Worm (Caenorhabditis elegans): Measurements from ENCODE around the gene sri-4.
A peak's percentile ranks its signal among the peaks of the same experiment; 100 is the strongest.

sri-4 gene

DNA sequence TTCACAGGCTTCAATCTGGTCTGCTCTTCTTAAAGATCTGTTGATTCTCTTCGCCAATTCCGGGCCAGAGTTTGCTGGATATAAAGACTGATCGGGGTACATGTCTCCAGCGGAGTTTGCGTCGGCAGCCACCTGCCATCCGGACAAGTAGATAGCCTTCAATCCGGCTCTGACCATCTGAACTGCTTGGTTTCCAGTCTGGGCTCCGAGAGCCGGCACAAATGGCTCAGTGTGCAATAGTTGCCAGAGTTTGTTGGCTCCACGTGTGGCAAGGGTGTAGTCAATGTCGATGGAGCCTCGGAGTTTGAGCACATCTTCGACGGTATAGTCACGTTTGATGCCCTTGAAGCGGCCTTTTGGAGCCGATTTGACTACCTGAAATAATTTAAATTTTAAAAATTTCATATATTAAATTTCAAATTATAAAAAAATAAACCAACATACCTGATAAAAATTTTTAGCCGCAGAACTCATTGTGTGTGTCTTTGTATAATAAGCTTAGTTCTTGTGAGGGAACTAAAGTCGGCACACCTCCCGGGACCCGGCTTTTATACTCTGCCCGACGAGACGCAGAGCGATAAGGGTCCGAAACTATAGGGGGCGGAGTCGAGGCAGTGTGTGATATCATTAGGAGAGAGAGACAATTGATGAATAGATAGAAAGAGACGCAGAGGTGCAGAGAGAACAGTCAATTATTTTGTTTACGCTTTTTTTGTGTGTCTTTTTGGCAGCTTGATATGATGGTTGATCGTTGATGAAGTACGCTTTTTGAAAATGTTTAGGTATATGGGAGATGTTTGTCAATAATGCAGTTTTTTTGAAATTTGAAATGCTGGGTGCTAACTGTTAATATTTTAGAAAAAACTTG lies 20.4 kb upstream of the sri-4 start, which contains the start of the genes icl-1 and srh-2 (continued):
- TF ChIP-seq efl-3 (GFP tag; optimal IDR thresholded peaks at IDR 0.05) (no peak), pax-3 (tag; optimal IDR thresholded peaks at IDR 0.05) (no peak), F16B12.6 (tag; optimal IDR thresholded peaks at IDR 0.05) (no peak), mdl-1 (tag; optimal IDR thresholded peaks at IDR 0.05) (peak in 1 of 2 experiments; percentile 85), tlp-1 (tag; optimal IDR thresholded peaks at IDR 0.05) (no peak), aly-2 (tag; optimal IDR thresholded peaks at IDR 0.05) (no peak), dpl-1 (GFP tag; optimal IDR thresholded peaks at IDR 0.05) (peak in 2 of 3 experiments; percentile 19 to 26), fkh-10 (GFP tag; optimal IDR thresholded peaks at IDR 0.05) (no peak), nhr-20 (tag; optimal IDR thresholded peaks at IDR 0.05) (peak; percentile 85), nhr-90 (tag; optimal IDR thresholded peaks at IDR 0.05; ENCODE audit: poor library complexity) (peak; percentile 76), nhr-28 (tag; optimal IDR thresholded peaks at IDR 0.05) (no peak), lin-39 (tag; optimal IDR thresholded peaks at IDR 0.05) (peak; percentile 46), pag-3 (tag; optimal IDR thresholded peaks at IDR 0.05; ENCODE audit: borderline replicate concordance, insufficient read depth) (peak; percentile 41)

DNA sequence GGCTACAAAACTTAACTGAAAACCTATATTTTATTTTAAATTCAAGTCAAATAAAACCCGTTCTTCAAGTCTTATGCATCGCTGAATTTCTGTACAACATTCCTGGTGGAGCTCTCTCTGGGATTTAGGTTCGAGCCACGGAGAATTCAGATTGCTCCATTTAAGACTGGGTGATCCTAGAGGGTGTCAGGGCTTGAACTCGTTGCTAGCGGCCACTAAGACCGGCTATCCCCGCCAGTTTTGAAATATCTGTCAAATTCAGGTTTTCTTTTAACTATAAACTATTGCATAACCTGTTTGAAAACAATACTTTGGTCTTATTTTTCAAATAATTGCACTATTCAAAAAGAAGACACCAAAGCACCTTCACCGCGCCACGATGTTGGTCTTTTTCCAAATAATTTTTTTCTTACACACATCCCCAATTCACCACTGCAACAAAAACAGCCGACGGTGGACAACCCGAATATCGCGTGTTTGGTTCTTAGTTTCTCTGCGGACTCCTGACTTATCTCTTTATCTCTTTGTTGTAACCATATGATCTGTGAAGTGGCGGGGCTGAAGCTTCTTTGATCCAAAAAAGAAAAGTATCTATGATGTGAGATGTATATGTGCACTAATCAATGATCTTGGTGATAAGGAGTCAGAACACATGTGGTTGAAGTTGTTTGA lies 19.2 kb upstream of the sri-4 start:
- TF ChIP-seq lin-13 (GFP tag; optimal IDR thresholded peaks at IDR 0.05) (no peak), hlh-17 (GFP tag; optimal IDR thresholded peaks at IDR 0.05; ENCODE audit: borderline replicate concordance) (no peak), egl-13 (tag; optimal IDR thresholded peaks at IDR 0.05) (no peak), sptf-1 (tag; optimal IDR thresholded peaks at IDR 0.05) (no peak), nhr-28 (tag; optimal IDR thresholded peaks at IDR 0.05) (no peak), jun-1 (tag; optimal IDR thresholded peaks at IDR 0.05) (no peak), lin-15B (tag; optimal IDR thresholded peaks at IDR 0.05) (no peak), zip-4 (GFP tag; optimal IDR thresholded peaks at IDR 0.05) (no peak), grh-1 (GFP tag; IDR thresholded peaks at IDR 0.05) (peak; percentile 30; the same call in 1 of the 2 replicates), nhr-11 (tag; optimal IDR thresholded peaks at IDR 0.05) (no peak), zag-1 (tag; optimal IDR thresholded peaks at IDR 0.05) (no peak), pqm-1 (tag; optimal IDR thresholded peaks at IDR 0.05) (no peak), lsy-2 (tag; optimal IDR thresholded peaks at IDR 0.05) (peak; percentile 38 to 62), nhr-71 (tag; optimal IDR thresholded peaks at IDR 0.05) (peak; percentile 96), fkh-8 (tag; optimal IDR thresholded peaks at IDR 0.05) (no peak), elt-2 (tag; optimal IDR thresholded peaks at IDR 0.05) (peak; percentile 7), nhr-85 (tag) (peak; percentile 75), nhr-237 (tag; optimal IDR thresholded peaks at IDR 0.05) (no peak), ama-1 (optimal IDR thresholded peaks at IDR 0.05) (peak; percentile 79), ceh-82 (tag; optimal IDR thresholded peaks at IDR 0.05) (no peak), nhr-47 (tag; optimal IDR thresholded peaks at IDR 0.05) (peak; percentile 57), ceh-63 (GFP tag; optimal IDR thresholded peaks at IDR 0.05) (no peak), ztf-11 (tag; optimal IDR thresholded peaks at IDR 0.05) (no peak), F16B12.6 (tag; optimal IDR thresholded peaks at IDR 0.05) (no peak), C16A3.4 (tag; optimal IDR thresholded peaks at IDR 0.05) (peak; percentile 57), C34B4.2 (tag; optimal IDR thresholded peaks at IDR 0.05) (no peak), ces-1 (GFP tag; optimal IDR thresholded peaks at IDR 0.05) (no peak), pax-3 (tag; optimal IDR thresholded peaks at IDR 0.05) (no peak), elt-3 (tag; optimal IDR thresholded peaks at IDR 0.05) (peak in 2 of 6 experiments; percentile 13 to 83), Y116A8C.19 (tag; optimal IDR thresholded peaks at IDR 0.05; ENCODE audit: borderline replicate concordance) (no peak), rnt-1 (tag; optimal IDR thresholded peaks at IDR 0.05) (peak; percentile 80), nhr-84 (tag; optimal IDR thresholded peaks at IDR 0.05) (no peak), unc-86 (tag; optimal IDR thresholded peaks at IDR 0.05) (no peak), irx-1 (tag; optimal IDR thresholded peaks at IDR 0.05) (peak; percentile 28), nhr-76 (tag; optimal IDR thresholded peaks at IDR 0.05) (no peak), nhr-90 (tag; optimal IDR thresholded peaks at IDR 0.05; ENCODE audit: poor library complexity) (peak; percentile 62), ets-5 (GFP tag; IDR thresholded peaks at IDR 0.05) (no peak), aha-1 (tag; optimal IDR thresholded peaks at IDR 0.05) (no peak), xbp-1 (tag; optimal IDR thresholded peaks at IDR 0.05) (peak; percentile 44)
